Worm (Caenorhabditis elegans) whole organism, midembryonic: ENCODE measurements around the gene alh-1.
A peak's percentile ranks its signal among the peaks of the same experiment; 100 is the strongest.

ENCODE experiments used
- T22C8.4 ChIP-seq: fragments of 200-800 bp; sonication (Bioruptor generic); IDR thresholded peaks from 2 replicates; pipeline ENCODE4 v1.3.6; 2022; ENCODE audit warnings: missing genetic modification characterization, missing compliant biosample characterization
- cog-1 ChIP-seq: sonication (generic microtip); optimal IDR thresholded peaks from 2 replicates; lab custom pipeline; 2016; ENCODE audit warnings: missing genetic modification characterization, missing compliant biosample characterization
- flt-1 ChIP-seq: fragments of 200-800 bp; sonication (Bioruptor generic); IDR thresholded peaks from 2 replicates; pipeline ENCODE4 v1.3.6; 2022; ENCODE audit warnings: missing genetic modification characterization, missing compliant biosample characterization
- klf-2 ChIP-seq: fragments of 200-800 bp; sonication (Bioruptor generic); conservative IDR thresholded peaks from 2 replicates; pipeline ENCODE4 v1.3.6; 2022; ENCODE audit warnings: missing genetic modification reagents, missing genetic modification characterization, missing compliant biosample characterization
- med-1 ChIP-seq: sonication (generic microtip); optimal IDR thresholded peaks from 2 replicates; lab custom pipeline; 2017; ENCODE audit warnings: missing genetic modification characterization, mild to moderate bottlenecking, missing compliant biosample characterization, antibody characterized with exemption, missing genetic modification reagents; ENCODE audit not compliant: insufficient read depth
- ref-1 ChIP-seq: fragments of 200-800 bp; sonication (Bioruptor generic); conservative IDR thresholded peaks from 2 replicates; pipeline ENCODE4 v1.3.6; 2022; ENCODE audit warnings: missing genetic modification reagents, missing genetic modification characterization, missing compliant biosample characterization
- tab-1 ChIP-seq: fragments of 200-800 bp; sonication (Bioruptor generic); IDR thresholded peaks from 2 replicates; pipeline ENCODE4 v1.3.6; 2022; ENCODE audit warnings: missing genetic modification characterization, missing compliant biosample characterization
- ztf-23 ChIP-seq: fragments of 200-800 bp; sonication (Bioruptor generic); IDR thresholded peaks from 2 replicates; pipeline ENCODE4 v1.3.6; 2022; ENCODE audit warnings: missing genetic modification reagents, missing genetic modification characterization, missing compliant biosample characterization
- ztf-29 ChIP-seq: fragments of 200-800 bp; sonication (Bioruptor generic); IDR thresholded peaks from 2 replicates; pipeline ENCODE4 v1.3.6; 2022; ENCODE audit warnings: missing genetic modification reagents, missing genetic modification characterization, missing compliant biosample characterization

alh-1 gene

DNA sequence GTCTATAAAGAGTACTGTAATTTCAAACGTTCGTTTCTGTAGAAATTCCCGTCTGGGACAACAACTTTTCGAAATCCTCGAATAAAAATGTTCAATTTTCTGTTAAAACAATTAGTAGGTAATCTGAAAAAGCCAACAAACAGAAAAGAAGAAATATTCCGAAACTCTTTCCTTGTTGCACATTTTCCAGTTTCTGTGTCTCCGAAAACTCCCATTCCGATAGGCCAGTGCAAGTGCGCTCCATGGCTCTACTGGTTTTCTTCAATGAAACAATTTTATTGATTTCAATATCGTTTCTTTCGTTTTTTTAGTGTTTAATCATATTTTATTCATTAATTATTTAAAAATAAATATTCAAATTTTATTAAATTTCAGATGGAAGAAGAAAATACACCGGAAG lies 25.1 kb downstream of the alh-1 start, which contains the start of gene F54D8.6:
Gene F54D8.6, plus strand, starts transcription at position 370 of the 400 bp plus-strand sequence.
- TF ChIP-seq T22C8.4 (GFP tag; lab: Robert Waterston, UW) = no peak
- no peak for TF ChIP-seq cog-1 (tag; lab: Kevin White, UChicago)
- no peak for TF ChIP-seq flt-1

DNA sequence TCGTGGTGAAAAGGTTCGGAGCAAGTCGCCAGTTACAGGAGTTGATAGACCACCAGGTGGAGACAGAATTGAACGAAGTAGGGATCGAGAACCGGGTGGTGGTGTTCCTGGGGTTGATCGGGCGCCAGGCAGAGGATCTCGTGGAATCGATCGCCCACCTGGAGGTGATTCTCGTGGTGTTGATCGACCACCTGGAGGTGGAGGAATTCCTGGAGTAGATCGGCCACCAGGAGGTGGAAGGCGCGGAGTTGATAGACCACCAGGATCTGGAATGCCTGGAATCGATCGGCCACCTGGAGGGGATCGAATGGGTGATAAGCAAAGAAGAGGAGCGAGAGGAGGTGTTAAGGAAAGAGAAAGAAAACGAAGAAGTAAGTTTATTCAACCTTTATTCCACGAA lies 27.9 kb downstream of the alh-1 start:
- TF ChIP-seq tab-1 (no peak), ztf-29 (no peak), med-1 (no peak), flt-1 (no peak), ref-1 (no peak), ztf-23 (GFP tag; lab: Robert Waterston, UW) (no peak), klf-2 (no peak), cog-1 (tag; lab: Kevin White, UChicago) (no peak), T22C8.4 (GFP tag; lab: Robert Waterston, UW) (no peak)

DNA sequence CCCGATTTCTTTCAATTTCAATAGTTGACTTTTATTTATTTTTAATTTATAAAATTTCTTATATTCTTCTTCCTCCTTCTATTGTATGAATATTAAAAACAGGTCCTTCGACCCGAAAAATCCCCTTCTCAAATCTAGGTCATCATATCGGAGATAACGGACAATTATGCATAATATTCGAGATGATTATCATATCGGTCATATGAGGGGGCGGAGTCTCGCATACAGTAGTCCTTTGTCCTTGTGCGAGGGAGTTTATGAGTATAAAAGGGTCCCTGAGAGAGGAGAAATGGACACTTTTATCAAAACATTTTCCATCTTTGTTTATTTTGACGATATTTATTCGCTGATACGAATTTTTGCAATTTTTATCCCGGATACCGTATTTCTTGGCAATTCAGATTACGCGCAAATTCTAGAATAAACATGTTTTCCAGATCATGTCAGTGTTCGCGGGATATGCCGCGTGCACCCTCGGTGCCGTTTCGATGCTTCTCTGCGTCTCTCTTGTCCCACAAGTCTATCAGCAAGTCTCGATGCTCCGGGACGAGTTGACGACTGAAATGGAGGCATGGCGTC lies 29.4 kb downstream of the alh-1 start, which contains the start of gene dpy-17:
Gene dpy-17, plus strand, starts transcription at position 438 of the 579 bp plus-strand sequence.
- TF ChIP-seq ref-1 (no peak), cog-1 (tag; lab: Kevin White, UChicago) (no peak), T22C8.4 (GFP tag; lab: Robert Waterston, UW) (no peak)

DNA sequence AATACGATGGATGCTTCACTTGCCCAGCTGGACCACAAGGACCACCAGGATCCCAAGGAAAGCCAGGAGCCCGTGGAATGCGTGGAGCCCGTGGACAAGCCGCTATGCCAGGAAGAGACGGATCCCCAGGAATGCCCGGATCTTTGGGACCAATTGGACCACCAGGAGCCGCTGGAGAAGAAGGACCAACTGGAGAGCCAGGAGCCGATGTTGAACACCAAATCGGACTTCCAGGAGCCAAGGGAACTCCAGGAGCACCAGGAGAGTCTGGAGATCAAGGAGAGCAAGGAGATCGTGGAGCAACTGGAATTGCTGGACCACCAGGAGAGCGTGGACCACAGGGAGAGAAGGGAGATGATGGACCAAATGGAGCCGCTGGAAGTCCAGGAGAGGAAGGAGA lies 30.4 kb downstream of the alh-1 start:
- TF ChIP-seq klf-2 = 0 out of 2 replicates have a peak, but pooled peaks have one; percentile 14
- no peak for TF ChIP-seq ref-1

DNA sequence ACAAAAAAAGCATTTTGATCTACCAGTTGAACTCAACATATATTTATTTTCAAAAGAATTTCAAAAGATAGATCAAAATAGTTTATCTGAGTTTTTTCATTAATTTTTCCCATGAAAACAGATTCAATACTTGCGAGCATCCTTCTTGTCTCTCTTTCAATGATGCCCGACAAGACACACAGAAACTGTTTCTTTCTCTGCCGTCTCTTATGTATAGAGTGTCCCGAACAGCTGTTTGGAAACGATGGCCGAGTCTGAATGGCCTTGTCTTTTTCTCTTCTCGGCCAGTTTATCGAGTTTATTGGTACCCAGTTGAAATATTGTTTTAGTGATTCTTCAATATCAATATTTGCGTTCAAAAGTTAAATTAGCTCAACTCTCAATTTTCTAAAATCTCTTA lies 31.2 kb downstream of the alh-1 start:
- no peak for TF ChIP-seq cog-1 (tag; lab: Kevin White, UChicago)
- peak; percentile 57; the same call in 1 of the 2 replicates for TF ChIP-seq ztf-23 (GFP tag; lab: Robert Waterston, UW)

DNA sequence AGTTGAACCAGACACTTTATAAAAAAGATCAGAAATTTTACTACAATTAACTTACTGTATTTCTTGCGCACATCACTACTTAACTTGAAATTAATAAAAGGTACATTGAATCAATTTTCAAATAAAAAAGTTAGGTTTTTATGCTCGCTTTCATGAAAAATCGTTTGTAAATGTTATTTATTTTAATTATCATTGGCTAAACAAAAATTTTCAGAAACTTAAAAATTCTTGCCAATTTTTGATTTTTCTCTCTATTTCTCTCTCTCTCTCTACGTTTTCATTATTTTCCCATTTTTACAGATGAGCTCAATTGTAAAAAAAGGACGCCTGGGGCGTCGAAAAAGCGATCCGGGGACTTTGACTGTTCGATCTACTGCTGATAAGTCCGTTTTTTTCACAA lies 31.8 kb downstream of the alh-1 start, which contains the start of gene sax-2:
Gene sax-2, plus strand, starts transcription at position 301 of the 400 bp plus-strand sequence.
- TF ChIP-seq tab-1 (no peak), ref-1 (no peak), ztf-29 (no peak), cog-1 (tag; lab: Kevin White, UChicago) (no peak), flt-1 (no peak), klf-2 (no peak), med-1 (no peak), T22C8.4 (GFP tag; lab: Robert Waterston, UW) (no peak), ztf-23 (GFP tag; lab: Robert Waterston, UW) (no peak)

DNA sequence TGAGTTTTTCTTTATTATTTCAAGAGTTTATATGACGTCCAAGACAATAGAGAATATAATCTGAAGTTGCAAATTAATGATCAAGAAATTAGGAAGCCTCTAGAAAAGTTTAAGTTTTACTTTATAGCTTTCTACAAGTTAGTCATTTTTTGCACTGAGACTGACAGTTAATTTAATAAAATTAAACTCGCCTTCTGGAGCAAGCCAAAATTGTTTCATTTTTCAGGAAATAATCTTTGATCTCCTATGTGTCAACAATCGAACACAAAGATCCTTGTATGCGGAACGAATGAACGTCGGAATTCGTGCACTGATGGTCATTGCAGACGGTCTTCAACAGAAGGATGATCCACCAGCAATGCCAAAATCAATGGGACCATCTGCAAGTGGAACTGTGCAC lies 34.8 kb downstream of the alh-1 start:
- TF ChIP-seq klf-2 = no peak
- no peak for TF ChIP-seq ztf-29
- no peak for TF ChIP-seq T22C8.4 (GFP tag; lab: Robert Waterston, UW)
- no peak for TF ChIP-seq cog-1 (tag; lab: Kevin White, UChicago)

DNA sequence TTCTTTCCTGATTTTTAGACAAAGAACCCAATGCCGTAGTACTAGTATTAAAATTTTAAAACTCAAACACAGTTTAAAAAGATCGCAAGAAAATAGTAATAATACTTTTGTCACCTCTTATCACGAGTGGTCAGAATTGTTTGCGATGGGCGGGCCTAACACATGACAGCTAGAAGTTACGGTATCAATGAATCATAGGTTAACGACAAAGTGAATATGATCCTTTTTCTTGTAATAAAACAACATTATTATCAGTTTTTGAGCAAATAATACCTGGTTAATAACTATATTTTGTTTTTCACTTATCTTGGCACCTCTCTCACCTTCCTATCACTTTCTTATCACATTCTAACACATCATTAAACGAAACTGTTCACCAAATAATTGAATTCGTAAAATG lies 35.4 kb downstream of the alh-1 start:
- TF ChIP-seq T22C8.4 (GFP tag; lab: Robert Waterston, UW) (no peak), ztf-23 (GFP tag; lab: Robert Waterston, UW) (no peak), klf-2 (no peak), flt-1 (no peak), tab-1 (no peak), cog-1 (tag; lab: Kevin White, UChicago) (no peak), med-1 (no peak), ref-1 (no peak), ztf-29 (no peak)

DNA sequence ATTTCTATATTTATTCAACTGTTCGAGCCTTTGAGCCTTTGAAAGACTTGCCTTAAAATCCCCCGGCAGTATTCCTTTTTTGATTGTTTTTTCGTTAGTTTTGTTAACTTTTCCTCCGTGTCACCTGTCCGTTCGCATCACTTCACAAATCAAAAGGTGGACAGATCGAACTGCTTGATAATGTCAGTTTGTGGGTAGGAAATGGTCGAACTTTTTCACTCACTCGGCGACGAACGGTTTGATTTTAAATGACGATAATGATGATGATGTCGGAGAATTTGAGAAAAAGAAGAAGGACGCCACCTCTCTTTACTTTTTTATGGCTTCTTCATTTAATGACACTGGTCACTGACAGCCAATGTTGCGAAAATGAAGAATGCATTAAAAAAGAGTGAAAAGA lies 41.5 kb downstream of the alh-1 start:
- no peak for TF ChIP-seq cog-1 (tag; lab: Kevin White, UChicago)
- TF ChIP-seq med-1 = no peak
- TF ChIP-seq ref-1 = no peak
- no peak for TF ChIP-seq tab-1
- no peak for TF ChIP-seq ztf-23 (GFP tag; lab: Robert Waterston, UW)
- no peak for TF ChIP-seq ztf-29
- TF ChIP-seq T22C8.4 (GFP tag; lab: Robert Waterston, UW) = no peak
- TF ChIP-seq klf-2 = no peak
- no peak for TF ChIP-seq flt-1

DNA sequence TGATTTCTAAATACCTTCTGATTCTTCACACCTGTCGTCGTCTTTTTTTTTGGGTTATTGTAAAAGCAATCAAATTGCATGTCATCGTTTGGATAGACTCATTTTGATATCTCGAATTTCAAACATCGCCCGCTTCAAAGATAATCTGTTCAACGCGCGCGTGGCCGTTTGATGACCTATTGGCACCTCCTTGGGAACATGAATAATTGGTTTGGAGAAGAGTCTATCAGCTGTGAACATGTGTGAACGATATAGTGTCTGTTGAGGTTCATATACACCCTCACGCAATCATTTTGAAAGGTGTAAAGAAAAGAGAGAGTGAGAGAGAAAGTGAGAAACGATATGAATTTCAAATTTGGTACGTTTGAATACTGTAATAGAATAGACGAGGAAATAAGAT lies 43.0 kb downstream of the alh-1 start:
- TF ChIP-seq tab-1 = no peak
- TF ChIP-seq cog-1 (tag; lab: Kevin White, UChicago) = no peak

DNA sequence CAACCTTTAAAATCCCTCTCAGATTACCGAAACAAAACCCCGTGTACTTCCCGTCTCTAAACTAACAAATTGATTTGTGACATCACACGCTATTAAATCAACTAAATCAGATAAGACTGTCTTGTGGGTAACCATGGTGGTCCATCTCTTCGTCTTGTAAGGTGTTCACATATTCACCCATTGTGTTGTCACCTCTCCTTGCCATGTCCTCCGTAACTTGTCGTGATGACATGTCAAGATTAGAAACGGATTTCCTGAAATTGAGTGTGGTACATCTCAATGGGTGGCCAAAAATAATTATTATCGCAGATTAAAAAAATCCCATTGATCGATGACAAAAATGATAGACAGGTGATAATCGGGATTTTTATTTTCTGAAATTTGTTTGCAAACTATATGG lies 46.8 kb downstream of the alh-1 start:
- TF ChIP-seq med-1 (no peak), ref-1 (no peak), tab-1 (no peak), klf-2 (no peak), ztf-23 (GFP tag; lab: Robert Waterston, UW) (no peak), flt-1 (no peak), ztf-29 (no peak), cog-1 (tag; lab: Kevin White, UChicago) (no peak), T22C8.4 (GFP tag; lab: Robert Waterston, UW) (no peak)

DNA sequence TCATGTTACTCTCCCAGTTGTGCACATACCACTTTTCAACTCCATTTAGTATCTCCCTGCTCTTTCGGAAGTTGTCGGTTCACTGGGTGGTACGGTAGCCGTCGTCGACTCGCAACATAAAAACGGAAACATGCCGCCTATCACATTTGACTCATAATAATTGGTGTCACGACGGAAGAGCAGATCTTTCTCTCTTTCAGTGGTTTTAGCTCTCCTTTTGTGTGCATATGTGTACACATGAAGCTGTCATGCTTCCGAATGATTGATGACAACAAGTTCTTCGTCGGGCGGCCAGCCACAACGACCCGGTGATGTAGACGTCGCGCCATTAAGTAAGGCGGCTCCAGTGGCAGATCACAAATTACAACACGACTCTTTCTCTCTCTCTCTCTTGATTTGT lies 48.2 kb downstream of the alh-1 start:
- TF ChIP-seq T22C8.4 (GFP tag; lab: Robert Waterston, UW) (no peak), klf-2 (no peak), flt-1 (no peak), med-1 (no peak), cog-1 (tag; lab: Kevin White, UChicago) (no peak), ref-1 (no peak), ztf-29 (no peak), ztf-23 (GFP tag; lab: Robert Waterston, UW) (no peak), tab-1 (no peak)
